Worm (Caenorhabditis elegans): Measurements from ENCODE around the gene str-114.
A peak's percentile ranks its signal among the peaks of the same experiment; 100 is the strongest.

str-114 gene

ce11 chrV:3634293-3635016, 15.1 kb upstream of the str-114 start:
- no peak for TF ChIP-seq F10E7.11 (tag; optimal IDR thresholded peaks at IDR 0.05)
- no peak for TF ChIP-seq xnd-1 (tag; optimal IDR thresholded peaks at IDR 0.05)
- TF ChIP-seq snpc-4 (GFP tag; optimal IDR thresholded peaks at IDR 0.05): no peak
- peak in 3 of 4 experiments; percentile 55 to 75 (median 64) for TF ChIP-seq snpc-4 (tag; optimal IDR thresholded peaks at IDR 0.05)
- TF ChIP-seq sptf-2 (GFP tag; optimal IDR thresholded peaks at IDR 0.05): no peak
- TF ChIP-seq egl-18 (GFP tag; IDR thresholded peaks at IDR 0.05): no peak
- no peak for TF ChIP-seq D2030.7 (GFP tag; IDR thresholded peaks at IDR 0.05)
- peak; percentile 75 for TF ChIP-seq nhr-80 (tag; optimal IDR thresholded peaks at IDR 0.05)
- TF ChIP-seq madf-6 (GFP tag; IDR thresholded peaks at IDR 0.05): no peak; the same call in 1 of the 2 replicates
- TF ChIP-seq bed-2 (GFP tag; IDR thresholded peaks at IDR 0.05): no peak
- TF ChIP-seq atf-7 (tag; optimal IDR thresholded peaks at IDR 0.05): peak; percentile 91
- peak; percentile 75 for TF ChIP-seq repo-1 (tag; optimal IDR thresholded peaks at IDR 0.05)
- no peak for TF ChIP-seq nhr-120 (GFP tag; IDR thresholded peaks at IDR 0.05)
- no peak for TF ChIP-seq ets-4 (GFP tag; optimal IDR thresholded peaks at IDR 0.05)
- TF ChIP-seq let-526 (GFP tag; IDR thresholded peaks at IDR 0.05): no peak
- TF ChIP-seq dpff-1 (tag; optimal IDR thresholded peaks at IDR 0.05): no peak
- TF ChIP-seq cebp-2 (GFP tag; IDR thresholded peaks at IDR 0.05): 0 out of 2 replicates have a peak, but pooled peaks have one; percentile 56
- 0 out of 2 replicates have a peak, but pooled peaks have one; percentile 40 for TF ChIP-seq ekl-4 (GFP tag; IDR thresholded peaks at IDR 0.05)
- no peak for TF ChIP-seq pha-4 (tag; optimal IDR thresholded peaks at IDR 0.05)
- no peak for TF ChIP-seq F33H1.4 (GFP tag; IDR thresholded peaks at IDR 0.05)
- TF ChIP-seq nfya-2 (GFP tag; IDR thresholded peaks at IDR 0.05): no peak
- TF ChIP-seq unc-130 (GFP tag; optimal IDR thresholded peaks at IDR 0.05): no peak
- no peak for TF ChIP-seq die-1 (tag; optimal IDR thresholded peaks at IDR 0.05)
- no peak for TF ChIP-seq ztf-18 (tag; optimal IDR thresholded peaks at IDR 0.05)
- TF ChIP-seq lin-54 (GFP tag; optimal IDR thresholded peaks at IDR 0.05): no peak
- TF ChIP-seq athp-1 (tag; optimal IDR thresholded peaks at IDR 0.05): peak; percentile 3
- no peak for TF ChIP-seq ama-1 (optimal IDR thresholded peaks at IDR 0.05)
- no peak for TF ChIP-seq ama-1 (GFP tag; optimal IDR thresholded peaks at IDR 0.05)
- TF ChIP-seq hsf-1 (GFP tag; IDR thresholded peaks at IDR 0.05): no peak
- TF ChIP-seq mcd-1 (GFP tag; IDR thresholded peaks at IDR 0.05): peak; percentile 22; the same call in 1 of the 2 replicates
- no peak for TF ChIP-seq hrde-1 (tag; optimal IDR thresholded peaks at IDR 0.05; ENCODE audit: borderline replicate concordance)
- TF ChIP-seq hmg-20 (GFP tag; IDR thresholded peaks at IDR 0.05): no peak
- TF ChIP-seq lin-40 (tag; optimal IDR thresholded peaks at IDR 0.05): no peak
- TF ChIP-seq cebp-1 (GFP tag; IDR thresholded peaks at IDR 0.05): no peak
- TF ChIP-seq cebp-1 (tag; optimal IDR thresholded peaks at IDR 0.05): peak; percentile 54
- TF ChIP-seq ztf-6 (GFP tag; IDR thresholded peaks at IDR 0.05): no peak
- no peak for TF ChIP-seq lin-35 (GFP tag; optimal IDR thresholded peaks at IDR 0.05)
- TF ChIP-seq nfyb-1 (GFP tag; IDR thresholded peaks at IDR 0.05): peak; percentile 84
- no peak for TF ChIP-seq ztf-25 (GFP tag; IDR thresholded peaks at IDR 0.05)
- TF ChIP-seq egl-44 (GFP tag; IDR thresholded peaks at IDR 0.05): peak; percentile 57; the same call in 1 of the 2 replicates
- no peak for TF ChIP-seq lir-1 (GFP tag; conservative IDR thresholded peaks at IDR 0.05)
- peak; percentile 91 for TF ChIP-seq madf-10 (tag; optimal IDR thresholded peaks at IDR 0.05)
- TF ChIP-seq F37B4.10 (GFP tag; IDR thresholded peaks at IDR 0.05): no peak
- peak; percentile 88; the same call in 1 of the 2 replicates for TF ChIP-seq Y53G8AR.9 (GFP tag; conservative IDR thresholded peaks at IDR 0.05)
- peak; percentile 62 for TF ChIP-seq tlf-1 (GFP tag; optimal IDR thresholded peaks at IDR 0.05)
- TF ChIP-seq Y95B8A.8 (GFP tag; IDR thresholded peaks at IDR 0.05): no peak
- TF ChIP-seq hlh-12 (tag; optimal IDR thresholded peaks at IDR 0.05): no peak
- TF ChIP-seq F39B2.1 (GFP tag; IDR thresholded peaks at IDR 0.05): 0 out of 2 replicates have a peak, but pooled peaks have one; percentile 62
- no peak for TF ChIP-seq tbx-9 (tag; optimal IDR thresholded peaks at IDR 0.05; ENCODE audit: borderline replicate concordance)

Data from whole organism, young adult.